Fruit fly (Drosophila melanogaster): ENCODE data around the gene Arfrp1.

Gene Arfrp1

DNA sequence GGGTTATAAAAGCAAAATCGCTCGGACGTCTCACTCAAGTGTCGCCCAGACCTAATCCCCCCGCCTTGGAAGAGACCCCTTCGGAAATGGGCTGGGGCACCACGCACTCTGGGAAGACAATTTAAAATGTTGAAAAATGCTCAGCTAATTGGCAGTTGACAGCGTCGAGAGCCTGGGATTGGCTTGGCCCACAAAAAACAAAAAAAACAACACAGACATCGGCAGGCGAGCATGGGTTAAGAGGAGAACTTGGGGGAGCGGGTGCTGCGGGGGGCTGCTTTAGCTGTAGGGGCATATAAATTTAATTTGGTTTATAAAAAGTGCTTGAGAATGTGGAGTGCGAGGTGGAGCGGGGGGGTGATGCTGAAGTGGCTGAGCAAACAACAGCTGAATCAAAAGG lies 15.6 kb downstream of the Arfrp1 start (continued):
- TF ChIP-seq CG3281 (GFP tag; optimal IDR thresholded peaks at IDR 0.05) (no peak), so (GFP tag; IDR thresholded peaks at IDR 0.05) (no peak), CG1233 (GFP tag; optimal IDR thresholded peaks at IDR 0.05) (no peak), Dip2 (GFP tag; IDR thresholded peaks at IDR 0.05) (no peak), MTF-1 (GFP tag; optimal IDR thresholded peaks at IDR 0.05; ENCODE audit: borderline replicate concordance) (no peak), Bteb2 (GFP tag; optimal IDR thresholded peaks at IDR 0.05) (no peak), CG12236 (GFP tag; optimal IDR thresholded peaks at IDR 0.05) (no peak), CG10543 (GFP tag; optimal IDR thresholded peaks at IDR 0.05) (peak; percentile 16), CG1603 (tag; optimal IDR thresholded peaks at IDR 0.05) (no peak), Dref (GFP tag; IDR thresholded peaks at IDR 0.05) (no peak), CG13775 (GFP tag; optimal IDR thresholded peaks at IDR 0.05) (no peak), trem (tag; optimal IDR thresholded peaks at IDR 0.05) (no peak), bab2 (GFP tag; optimal IDR thresholded peaks at IDR 0.05) (no peak), Fer2 (tag; optimal IDR thresholded peaks at IDR 0.05) (no peak), crol (GFP tag; IDR thresholded peaks at IDR 0.05) (peak; percentile 88), CG18619 (GFP tag; optimal IDR thresholded peaks at IDR 0.05) (no peak), Hey (tag; optimal IDR thresholded peaks at IDR 0.05) (no peak), CG17328 (GFP tag; IDR thresholded peaks at IDR 0.05) (no peak), sug (tag; optimal IDR thresholded peaks at IDR 0.05) (no peak), nau (GFP tag; optimal IDR thresholded peaks at IDR 0.05) (peak; percentile 62), abd-A (tag; optimal IDR thresholded peaks at IDR 0.05) (peak; percentile 67), pfk (GFP tag; optimal IDR thresholded peaks at IDR 0.05) (no peak), CG15696 (tag; optimal IDR thresholded peaks at IDR 0.05) (no peak), br (optimal IDR thresholded peaks at IDR 0.05) (no peak), CG14710 (tag; optimal IDR thresholded peaks at IDR 0.05) (no peak), da (GFP tag; optimal IDR thresholded peaks at IDR 0.05) (no peak), CG18476 (GFP tag; optimal IDR thresholded peaks at IDR 0.05) (no peak), chif (GFP tag; optimal IDR thresholded peaks at IDR 0.05) (no peak), CG12942 (GFP tag; optimal IDR thresholded peaks at IDR 0.05) (no peak), CG11504 (tag; optimal IDR thresholded peaks at IDR 0.05) (no peak), CG11247 (GFP tag; IDR thresholded peaks at IDR 0.05) (no peak), CG2889 (GFP tag; IDR thresholded peaks at IDR 0.05) (no peak), CG13424 (tag; optimal IDR thresholded peaks at IDR 0.05) (no peak), dm (GFP tag; optimal IDR thresholded peaks at IDR 0.05) (no peak), NFAT (GFP tag; IDR thresholded peaks at IDR 0.05) (no peak), Doc3 (GFP tag; IDR thresholded peaks at IDR 0.05; ENCODE audit: partially characterized antibody) (no peak), bowl (GFP tag; IDR thresholded peaks at IDR 0.05) (no peak), Gug (GFP tag; IDR thresholded peaks at IDR 0.05) (no peak), ATbp (GFP tag; optimal IDR thresholded peaks at IDR 0.05) (no peak), Atf6 (GFP tag; IDR thresholded peaks at IDR 0.05) (no peak), p53 (GFP tag; optimal IDR thresholded peaks at IDR 0.05) (no peak), disco-r (GFP tag; optimal IDR thresholded peaks at IDR 0.05) (no peak), mld (GFP tag; IDR thresholded peaks at IDR 0.05; ENCODE audit: partially characterized antibody) (no peak), CG13123 (GFP tag; optimal IDR thresholded peaks at IDR 0.05) (no peak), Kr (GFP tag; optimal IDR thresholded peaks at IDR 0.05) (no peak), ro (GFP tag; IDR thresholded peaks at IDR 0.05) (no peak), row (GFP tag; IDR thresholded peaks at IDR 0.05) (peak; percentile 22; the same call in 2 of the 3 replicates), twi (tag; optimal IDR thresholded peaks at IDR 0.05) (no peak), ac (GFP tag; optimal IDR thresholded peaks at IDR 0.05) (no peak), chn (GFP tag; optimal IDR thresholded peaks at IDR 0.05) (no peak), CG7786 (GFP tag; optimal IDR thresholded peaks at IDR 0.05) (no peak), CG2712 (tag; optimal IDR thresholded peaks at IDR 0.05) (no peak), maf-S (GFP tag; optimal IDR thresholded peaks at IDR 0.05) (no peak)

Data from whole organism, embryonic.